Worm (Caenorhabditis elegans) whole organism, L1 larva: ENCODE measurements around the gene abcx-1.
A peak's percentile ranks its signal among the peaks of the same experiment; 100 is the strongest.

Experiments used
- C16A3.4 ChIP-seq: fragments of 150-350 bp; optimal IDR thresholded peaks from 2 replicates; lab custom pipeline; 2014; ENCODE audit warnings: missing biosample characterization, missing genetic modification characterization
- Y116A8C.19 ChIP-seq: sonication (generic microtip); optimal IDR thresholded peaks from 2 replicates; lab custom pipeline; 2016; ENCODE audit warnings: missing compliant biosample characterization, missing genetic modification characterization, borderline replicate concordance
- ama-1 ChIP-seq: fragments of 150-350 bp; optimal IDR thresholded peaks from 2 replicates; lab custom pipeline; 2014
- ceh-63 ChIP-seq: fragments of 200-800 bp; sonication (Bioruptor generic); optimal IDR thresholded peaks from 2 replicates; lab custom pipeline; 2018; ENCODE audit warnings: mild to moderate bottlenecking, missing genetic modification characterization, missing compliant biosample characterization
- ceh-82 ChIP-seq, 3 experiments: fragments of 150-350 bp in 1 of 3; sonication (generic microtip) in 2 of 3; optimal IDR thresholded peaks; 2 replicates each; lab custom pipeline; 2014 to 2017; ENCODE audit warnings: missing biosample characterization in 3 of 3, missing genetic modification characterization in 3 of 3
- ceh-88 ChIP-seq: fragments of 200-800 bp; sonication (Bioruptor generic); IDR thresholded peaks from 2 replicates; pipeline ENCODE4 v1.3.6; 2022; ENCODE audit warnings: missing genetic modification characterization, missing compliant biosample characterization
- ceh-90 ChIP-seq: sonication (generic microtip); optimal IDR thresholded peaks from 2 replicates; lab custom pipeline; 2016; ENCODE audit warnings: missing genetic modification characterization, missing compliant biosample characterization
- ces-1 ChIP-seq: fragments of 150-350 bp; optimal IDR thresholded peaks from 2 replicates; lab custom pipeline; 2014; ENCODE audit warnings: missing biosample characterization, missing genetic modification reagents, missing genetic modification characterization
- dpl-1 ChIP-seq, 3 experiments: fragments of 150-350 bp in 2 of 3; sonication (generic microtip) in 1 of 3; optimal IDR thresholded peaks; 2 replicates each; lab custom pipeline; 2014 to 2017; ENCODE audit warnings: missing biosample characterization in 3 of 3, missing genetic modification characterization in 3 of 3, missing genetic modification reagents in 3 of 3
- efl-1 ChIP-seq, 4 experiments: fragments of 150-350 bp; optimal IDR thresholded peaks in 3 of 4; peaks in 1 of 4; 1 replicate in 1 of 4; 2 replicates in 3 of 4; lab custom pipeline; 2014; ENCODE audit warnings: missing biosample characterization in 2 of 4, missing genetic modification characterization in 2 of 4, missing genetic modification reagents in 2 of 4
- efl-3 ChIP-seq: fragments of 200-800 bp; sonication (Bioruptor generic); optimal IDR thresholded peaks from 2 replicates; lab custom pipeline; 2018; ENCODE audit warnings: mild to moderate bottlenecking, missing genetic modification characterization, missing compliant biosample characterization
- egl-13 ChIP-seq: sonication (generic microtip); optimal IDR thresholded peaks from 2 replicates; lab custom pipeline; 2016; ENCODE audit warnings: missing genotype, missing genetic modification reagents, missing genetic modification characterization, missing compliant biosample characterization
- elt-2 ChIP-seq: sonication (generic microtip); optimal IDR thresholded peaks from 2 replicates; lab custom pipeline; 2016; ENCODE audit warnings: missing genetic modification characterization, mild to moderate bottlenecking, inconsistent platforms, missing compliant biosample characterization, missing genetic modification reagents
- elt-3 ChIP-seq, 6 experiments: fragments of 150-350 bp in 1 of 6; sonication (generic microtip); optimal IDR thresholded peaks; 2 replicates each; lab custom pipeline; 2017 to 2018; ENCODE audit warnings: missing biosample characterization in 6 of 6, missing genetic modification characterization in 6 of 6, inconsistent platforms in 1 of 6
- fkh-8 ChIP-seq: sonication (generic microtip); optimal IDR thresholded peaks from 2 replicates; lab custom pipeline; 2016; ENCODE audit warnings: mild to moderate bottlenecking, missing genetic modification characterization, missing compliant biosample characterization
- fos-1 ChIP-seq: fragments of 150-350 bp; optimal IDR thresholded peaks from 2 replicates; lab custom pipeline; 2014; ENCODE audit warnings: missing biosample characterization, missing genetic modification characterization
- hlh-4 ChIP-seq: sonication (generic microtip); optimal IDR thresholded peaks from 2 replicates; lab custom pipeline; 2016; ENCODE audit warnings: mild to moderate bottlenecking, missing genetic modification characterization, missing compliant biosample characterization
- irx-1 ChIP-seq: sonication (generic microtip); optimal IDR thresholded peaks from 2 replicates; lab custom pipeline; 2016; ENCODE audit warnings: missing genetic modification characterization, missing compliant biosample characterization
- isw-1 ChIP-seq: fragments of 200-800 bp; sonication (Bioruptor generic); IDR thresholded peaks from 2 replicates; pipeline ENCODE4 v1.3.6; 2022; ENCODE audit warnings: missing genetic modification characterization, missing compliant biosample characterization
- jun-1 ChIP-seq: fragments of 150-350 bp; optimal IDR thresholded peaks from 2 replicates; lab custom pipeline; 2014; ENCODE audit warnings: missing biosample characterization, missing genetic modification reagents, missing genetic modification characterization
- lin-14 ChIP-seq: fragments of 200-800 bp; sonication (Bioruptor generic); optimal IDR thresholded peaks from 2 replicates; lab custom pipeline; 2018; ENCODE audit warnings: mild to moderate bottlenecking, missing genetic modification characterization, moderate library complexity, missing compliant biosample characterization
- lin-35 ChIP-seq, 2 experiments: fragments of 150-350 bp; optimal IDR thresholded peaks; 2 replicates each; lab custom pipeline; 2014; ENCODE audit warnings: missing biosample characterization in 2 of 2, missing genetic modification characterization in 2 of 2, missing genetic modification reagents in 2 of 2
- lin-39 ChIP-seq: fragments of 150-350 bp; optimal IDR thresholded peaks from 2 replicates; lab custom pipeline; 2014; ENCODE audit warnings: missing biosample characterization, missing genetic modification reagents, missing genetic modification characterization
- lsy-2 ChIP-seq, 2 experiments: fragments of 150-350 bp; optimal IDR thresholded peaks; 2 replicates each; lab custom pipeline; 2014; ENCODE audit warnings: missing biosample characterization in 2 of 2, missing genetic modification characterization in 2 of 2
- mab-9 ChIP-seq: fragments of 200-800 bp; sonication (Bioruptor generic); IDR thresholded peaks from 2 replicates; pipeline ENCODE4 v1.3.6; 2022; ENCODE audit warnings: missing genetic modification reagents, missing genetic modification characterization, missing compliant biosample characterization
- mef-2 ChIP-seq: fragments of 150-350 bp; optimal IDR thresholded peaks from 2 replicates; lab custom pipeline; 2014; ENCODE audit warnings: missing biosample characterization, missing genetic modification characterization
- nhr-12 ChIP-seq: sonication (generic microtip); optimal IDR thresholded peaks from 2 replicates; lab custom pipeline; 2017; ENCODE audit warnings: missing biosample characterization, missing genetic modification characterization
- nhr-19 ChIP-seq: fragments of 200-800 bp; sonication (Bioruptor generic); conservative IDR thresholded peaks from 2 replicates; pipeline ENCODE4 v1.3.6; 2022; ENCODE audit warnings: missing genetic modification characterization, missing compliant biosample characterization
- nhr-20 ChIP-seq: sonication (generic microtip); optimal IDR thresholded peaks from 2 replicates; lab custom pipeline; 2016; ENCODE audit warnings: mild to moderate bottlenecking, missing genetic modification characterization, missing compliant biosample characterization
- nhr-28 ChIP-seq: fragments of 150-350 bp; optimal IDR thresholded peaks from 2 replicates; lab custom pipeline; 2014; ENCODE audit warnings: missing biosample characterization, missing genetic modification characterization
- nhr-47 ChIP-seq: sonication (generic microtip); optimal IDR thresholded peaks from 2 replicates; lab custom pipeline; 2016; ENCODE audit warnings: mild to moderate bottlenecking, missing genetic modification characterization, moderate library complexity, missing compliant biosample characterization
- nhr-71 ChIP-seq: sonication (generic microtip); optimal IDR thresholded peaks from 2 replicates; lab custom pipeline; 2016; ENCODE audit warnings: mild to moderate bottlenecking, missing genetic modification characterization, moderate library complexity, missing compliant biosample characterization
- nhr-85 ChIP-seq: sonication (generic microtip); peaks from one replicate; lab custom pipeline; 2016; ENCODE audit warnings: missing genetic modification characterization, inconsistent platforms, missing compliant biosample characterization
- pag-3 ChIP-seq: sonication (generic microtip); optimal IDR thresholded peaks from 2 replicates; lab custom pipeline; 2017; ENCODE audit warnings: missing genetic modification characterization, mild to moderate bottlenecking, missing compliant biosample characterization, antibody characterized with exemption, borderline replicate concordance; ENCODE audit not compliant: insufficient read depth
- pax-3 ChIP-seq: fragments of 200-800 bp; sonication (Bioruptor generic); optimal IDR thresholded peaks from 2 replicates; lab custom pipeline; 2018; ENCODE audit warnings: mild to moderate bottlenecking, missing genetic modification characterization, moderate library complexity, missing compliant biosample characterization
- snu-23 ChIP-seq: sonication (generic microtip); optimal IDR thresholded peaks from 2 replicates; lab custom pipeline; 2016; ENCODE audit warnings: missing genetic modification characterization, missing compliant biosample characterization
- sup-37 ChIP-seq: fragments of 200-800 bp; sonication (Bioruptor generic); optimal IDR thresholded peaks from 2 replicates; lab custom pipeline; 2018; ENCODE audit warnings: mild to moderate bottlenecking, missing genetic modification characterization, missing compliant biosample characterization
- tlp-1 ChIP-seq: fragments of 150-350 bp; optimal IDR thresholded peaks from 2 replicates; lab custom pipeline; 2014; ENCODE audit warnings: missing biosample characterization, missing genetic modification characterization
- unc-130 ChIP-seq: fragments of 150-350 bp; optimal IDR thresholded peaks from 2 replicates; lab custom pipeline; 2017; ENCODE audit warnings: missing biosample characterization, missing genetic modification characterization, inconsistent platforms
- unc-62 ChIP-seq: fragments of 150-350 bp; optimal IDR thresholded peaks from 2 replicates; lab custom pipeline; 2014; ENCODE audit warnings: missing biosample characterization, missing genetic modification reagents, missing genetic modification characterization
- unc-86 ChIP-seq: sonication (generic microtip); optimal IDR thresholded peaks from 2 replicates; lab custom pipeline; 2016; ENCODE audit warnings: missing genetic modification characterization, missing compliant biosample characterization
- unc-98 ChIP-seq: fragments of 200-800 bp; sonication (Bioruptor generic); IDR thresholded peaks from 2 replicates; pipeline ENCODE4 v1.3.6; 2022; ENCODE audit warnings: missing genetic modification characterization, missing compliant biosample characterization
- vab-15 ChIP-seq: sonication (generic microtip); optimal IDR thresholded peaks from 2 replicates; lab custom pipeline; 2017; ENCODE audit warnings: missing genotype, mild to moderate bottlenecking, missing genetic modification characterization, missing compliant biosample characterization
- xbp-1 ChIP-seq: sonication (generic microtip); optimal IDR thresholded peaks from 2 replicates; lab custom pipeline; 2016; ENCODE audit warnings: missing genetic modification characterization, missing compliant biosample characterization
- zag-1 ChIP-seq: fragments of 150-350 bp; optimal IDR thresholded peaks from 2 replicates; lab custom pipeline; 2014; ENCODE audit warnings: missing biosample characterization, missing genetic modification characterization
- zip-4 ChIP-seq: fragments of 200-800 bp; sonication (Bioruptor generic); optimal IDR thresholded peaks from 2 replicates; lab custom pipeline; 2018; ENCODE audit warnings: mild to moderate bottlenecking, missing genetic modification characterization, moderate library complexity, missing compliant biosample characterization
- ztf-11 ChIP-seq, 2 experiments: sonication (generic microtip); optimal IDR thresholded peaks; 2 replicates each; lab custom pipeline; 2016 to 2017; ENCODE audit warnings: missing genetic modification characterization in 2 of 2, missing biosample characterization in 1 of 2, missing compliant biosample characterization in 1 of 2
- ztf-4 ChIP-seq: fragments of 150-350 bp; optimal IDR thresholded peaks from 2 replicates; lab custom pipeline; 2014; ENCODE audit warnings: missing biosample characterization, missing genetic modification characterization

abcx-1 gene

ce11 chrII:6486344-6486743, 45.6 kb upstream of the abcx-1 start (continued):
- peak; percentile 2 for TF ChIP-seq elt-2 (tag; lab: Kevin White, UChicago)
- no peak for TF ChIP-seq ces-1 (GFP tag; lab: Kevin White, UChicago)
- peak; percentile 48 for TF ChIP-seq lin-14
- TF ChIP-seq Y116A8C.19 (tag; lab: Kevin White, UChicago), result no peak
- TF ChIP-seq nhr-71 (tag; lab: Kevin White, UChicago), result peak; percentile 72
- TF ChIP-seq ceh-88 (GFP tag; lab: Robert Waterston, UW), result no peak
- TF ChIP-seq nhr-20 (tag; lab: Kevin White, UChicago), result peak; percentile 41
- no peak for TF ChIP-seq fos-1 (tag; lab: Kevin White, UChicago)
- TF ChIP-seq lin-35 (GFP tag; optimal IDR thresholded peaks at IDR 0.05; lab: Kevin White, UChicago), result peak in 1 of 2 experiments; percentile 2
- no peak for TF ChIP-seq xbp-1 (tag; lab: Kevin White, UChicago)
- no peak for TF ChIP-seq ceh-82 (tag; optimal IDR thresholded peaks at IDR 0.05; lab: Kevin White, UChicago)
- no peak for TF ChIP-seq ama-1 (lab: Kevin White, UChicago)
- peak; percentile 25 for TF ChIP-seq unc-130 (tag; lab: Kevin White, UChicago)
- TF ChIP-seq zip-4 (GFP tag; lab: Kevin White, UChicago), result no peak
- no peak for TF ChIP-seq unc-86 (tag; lab: Kevin White, UChicago)
- TF ChIP-seq lsy-2 (tag; optimal IDR thresholded peaks at IDR 0.05; lab: Kevin White, UChicago), result peak; percentile 36 to 40
- TF ChIP-seq lin-39 (tag; lab: Kevin White, UChicago), result peak; percentile 59
- no peak for TF ChIP-seq C16A3.4 (tag; lab: Kevin White, UChicago)
- no peak for TF ChIP-seq unc-62 (GFP tag; lab: Kevin White, UChicago)
- peak; percentile 37 for TF ChIP-seq vab-15 (tag; lab: Kevin White, UChicago)
- no peak for TF ChIP-seq pag-3 (tag; lab: Kevin White, UChicago)
- TF ChIP-seq nhr-19 (GFP tag; lab: Robert Waterston, UW), result peak; percentile 78
- TF ChIP-seq efl-3 (GFP tag; lab: Kevin White, UChicago), result no peak
- TF ChIP-seq ztf-11 (tag; optimal IDR thresholded peaks at IDR 0.05; lab: Kevin White, UChicago), result no peak
- TF ChIP-seq, all 84 proteins: peak for 12

ce11 chrII:6489711-6490184, 42.2 kb upstream of the abcx-1 start, which contains the start of the genes snr-3 and rsp-5:
Gene snr-3, minus strand, starts transcription at chrII:6489761.
Gene rsp-5, plus strand, starts transcription at chrII:6490165.
- TF ChIP-seq sup-37 (GFP tag; lab: Kevin White, UChicago), result no peak
- peak; percentile 70 for TF ChIP-seq snu-23
- TF ChIP-seq ztf-11 (tag; optimal IDR thresholded peaks at IDR 0.05; lab: Kevin White, UChicago), result peak in 1 of 2 experiments; percentile 32
- TF ChIP-seq Y116A8C.19 (tag; lab: Kevin White, UChicago), result no peak
- TF ChIP-seq lin-14, result peak; percentile 65
- peak; percentile 51 for TF ChIP-seq isw-1 (GFP tag; lab: Robert Waterston, UW)
- no peak for TF ChIP-seq zip-4 (GFP tag; lab: Kevin White, UChicago)
- TF ChIP-seq mef-2 (tag; lab: Kevin White, UChicago), result peak; percentile 7
- peak; percentile 71 to 86 (median 80) for TF ChIP-seq dpl-1 (GFP tag; optimal IDR thresholded peaks at IDR 0.05; lab: Kevin White, UChicago)
- no peak for TF ChIP-seq ceh-63 (GFP tag; lab: Kevin White, UChicago)
- no peak for TF ChIP-seq egl-13
- no peak for TF ChIP-seq unc-98 (GFP tag; lab: Robert Waterston, UW)
- peak; percentile 22 for TF ChIP-seq irx-1 (tag; lab: Kevin White, UChicago)
- peak; percentile 46 for TF ChIP-seq fkh-8 (tag; lab: Kevin White, UChicago)
- no peak for TF ChIP-seq ceh-90
- peak; percentile 15 for TF ChIP-seq unc-86 (tag; lab: Kevin White, UChicago)
- no peak for TF ChIP-seq ztf-4
- peak; percentile 74 for TF ChIP-seq nhr-19 (GFP tag; lab: Robert Waterston, UW)
- TF ChIP-seq nhr-85, result peak; percentile 84
- peak; percentile 15 for TF ChIP-seq ama-1 (lab: Kevin White, UChicago)
- TF ChIP-seq tlp-1 (tag; lab: Kevin White, UChicago), result no peak
- TF ChIP-seq jun-1 (tag; lab: Kevin White, UChicago), result peak; percentile 33
- peak; percentile 71 for TF ChIP-seq nhr-47 (tag; lab: Kevin White, UChicago)
- no peak for TF ChIP-seq ceh-88 (GFP tag; lab: Robert Waterston, UW)
- no peak for TF ChIP-seq unc-130 (tag; lab: Kevin White, UChicago)
- TF ChIP-seq zag-1 (tag; lab: Kevin White, UChicago), result no peak
- no peak for TF ChIP-seq nhr-12 (tag; lab: Kevin White, UChicago)
- TF ChIP-seq efl-1 (optimal IDR thresholded peaks at IDR 0.05; lab: Kevin White, UChicago), result peak; percentile 82 to 85
- peak; percentile 79 to 97 for TF ChIP-seq efl-1 (GFP tag; optimal IDR thresholded peaks at IDR 0.05 in 1 of 2; lab: Kevin White, UChicago)
- TF ChIP-seq unc-62 (GFP tag; lab: Kevin White, UChicago), result no peak
- no peak for TF ChIP-seq nhr-28 (tag; lab: Kevin White, UChicago)
- TF ChIP-seq hlh-4 (tag; lab: Kevin White, UChicago), result no peak
- TF ChIP-seq nhr-20 (tag; lab: Kevin White, UChicago), result peak; percentile 63
- peak in 2 of 6 experiments; percentile 43 to 61 for TF ChIP-seq elt-3 (tag; optimal IDR thresholded peaks at IDR 0.05; lab: Kevin White, UChicago)
- TF ChIP-seq mab-9 (GFP tag; lab: Robert Waterston, UW), result no peak
- TF ChIP-seq pax-3 (tag; lab: Kevin White, UChicago), result no peak
